Fruit fly (Drosophila melanogaster): Measurements from ENCODE around the gene CG31055.
A peak's percentile ranks its signal among the peaks of the same experiment; 100 is the strongest.

CG31055 gene

dm6 chr3R:27677174-27677726 lies 10.7 kb downstream of the CG31055 start, which contains the start of gene Hsdl2 (continued):
- TF ChIP-seq CG8765 (GFP tag; IDR thresholded peaks at IDR 0.05) (no peak), CG1529 (GFP tag; optimal IDR thresholded peaks at IDR 0.05) (no peak), CG9932 (GFP tag; IDR thresholded peaks at IDR 0.05) (peak; percentile 62), pzg (GFP tag; optimal IDR thresholded peaks at IDR 0.05) (peak; percentile 71), knrl (GFP tag; IDR thresholded peaks at IDR 0.05; ENCODE audit: partially characterized antibody) (peak; percentile 67), CG10274 (GFP tag; optimal IDR thresholded peaks at IDR 0.05) (no peak), CG7839 (tag; optimal IDR thresholded peaks at IDR 0.05) (no peak), CG1024 (GFP tag; IDR thresholded peaks at IDR 0.05) (no peak), Hmr (GFP tag; optimal IDR thresholded peaks at IDR 0.05) (peak; percentile 61), CG17912 (GFP tag; optimal IDR thresholded peaks at IDR 0.05) (no peak), GATAe (GFP tag; conservative IDR thresholded peaks at IDR 0.05) (no peak), amos (GFP tag; IDR thresholded peaks at IDR 0.05; ENCODE audit: partially characterized antibody) (peak; percentile 64), CG17359 (tag; optimal IDR thresholded peaks at IDR 0.05) (no peak), CoRest (tag; optimal IDR thresholded peaks at IDR 0.05) (peak; percentile 67), HLHmδ (GFP tag; optimal IDR thresholded peaks at IDR 0.05) (no peak), Dip2 (GFP tag; IDR thresholded peaks at IDR 0.05) (no peak), dmrt99B (tag; optimal IDR thresholded peaks at IDR 0.05) (no peak), CG3995 (GFP tag; optimal IDR thresholded peaks at IDR 0.05) (peak; percentile 67), inv (GFP tag; IDR thresholded peaks at IDR 0.05; ENCODE audit: partially characterized antibody) (no peak; the same call in 1 of the 2 replicates), CG33557 (GFP tag; optimal IDR thresholded peaks at IDR 0.05) (no peak), ato (GFP tag; IDR thresholded peaks at IDR 0.05; ENCODE audit: partially characterized antibody) (peak; percentile 75), CG5180 (GFP tag; optimal IDR thresholded peaks at IDR 0.05) (peak; percentile 45), CG14710 (tag; optimal IDR thresholded peaks at IDR 0.05) (peak; percentile 75), CG10366 (GFP tag; IDR thresholded peaks at IDR 0.05) (no peak), Sin3A (optimal IDR thresholded peaks at IDR 0.05) (peak; percentile 89), aop (GFP tag; IDR thresholded peaks at IDR 0.05) (no peak), CG7963 (GFP tag; IDR thresholded peaks at IDR 0.05; ENCODE audit: partially characterized antibody) (0 out of 3 replicates have a peak, but pooled peaks have one; percentile 42), lbe (GFP tag; optimal IDR thresholded peaks at IDR 0.05) (no peak), wor (GFP tag; IDR thresholded peaks at IDR 0.05) (no peak), caup (GFP tag; optimal IDR thresholded peaks at IDR 0.05; ENCODE audit: severe bottlenecking) (no peak), gcm (GFP tag; optimal IDR thresholded peaks at IDR 0.05) (no peak), Ada2b (GFP tag; IDR thresholded peaks at IDR 0.05) (peak; percentile 60), CG7987 (GFP tag; optimal IDR thresholded peaks at IDR 0.05) (peak; percentile 28), Meics (GFP tag; optimal IDR thresholded peaks at IDR 0.05) (peak; percentile 96), E2f1 (GFP tag; IDR thresholded peaks at IDR 0.05) (no peak; the same call in 1 of the 2 replicates), Nf-YC (tag; optimal IDR thresholded peaks at IDR 0.05) (no peak), p53 (GFP tag; optimal IDR thresholded peaks at IDR 0.05) (no peak), NFAT (GFP tag; IDR thresholded peaks at IDR 0.05) (peak; percentile 27; the same call in 1 of the 2 replicates), Tbp (GFP tag; optimal IDR thresholded peaks at IDR 0.05) (no peak), CG13624 (GFP tag; optimal IDR thresholded peaks at IDR 0.05) (no peak), grn (GFP tag; optimal IDR thresholded peaks at IDR 0.05) (no peak), CG4404 (GFP tag; IDR thresholded peaks at IDR 0.05) (peak; percentile 28; the same call in 1 of the 2 replicates), pita (GFP tag; optimal IDR thresholded peaks at IDR 0.05) (peak; percentile 53), hbn (GFP tag; IDR thresholded peaks at IDR 0.05; ENCODE audit: partially characterized antibody) (peak; percentile 56; the same call in 1 of the 2 replicates), CG3726 (GFP tag; IDR thresholded peaks at IDR 0.05) (no peak), prd (optimal IDR thresholded peaks at IDR 0.05) (no peak), prd (GFP tag; IDR thresholded peaks at IDR 0.05) (peak; percentile 70), CG16815 (GFP tag; optimal IDR thresholded peaks at IDR 0.05) (no peak), CG15073 (GFP tag; optimal IDR thresholded peaks at IDR 0.05) (no peak), fu2 (GFP tag; optimal IDR thresholded peaks at IDR 0.05) (no peak)
